Worm (Caenorhabditis elegans) whole organism, late embryonic: ENCODE results near the gene odc-1.

Experiments used
- Y22D7AL.16 ChIP-seq: sonication (generic microtip); optimal IDR thresholded peaks from 2 replicates; lab custom pipeline; 2016; ENCODE audit warnings: missing genetic modification characterization, missing compliant biosample characterization
- ahr-1 ChIP-seq: sonication (generic microtip); optimal IDR thresholded peaks from 2 replicates; lab custom pipeline; 2016; ENCODE audit warnings: missing genetic modification characterization, missing compliant biosample characterization
- ceh-9 ChIP-seq: sonication (generic microtip); optimal IDR thresholded peaks from 2 replicates; lab custom pipeline; 2016; ENCODE audit warnings: mild to moderate bottlenecking, missing genetic modification characterization, inconsistent platforms, missing compliant biosample characterization
- mec-3 ChIP-seq: sonication (generic microtip); optimal IDR thresholded peaks from 2 replicates; lab custom pipeline; 2016; ENCODE audit warnings: borderline replicate concordance, missing genetic modification characterization, missing compliant biosample characterization
- pag-3 ChIP-seq: sonication (generic microtip); optimal IDR thresholded peaks from 2 replicates; lab custom pipeline; 2016; ENCODE audit warnings: missing compliant biosample characterization, missing genetic modification characterization, borderline replicate concordance
- pax-1 ChIP-seq: fragments of 150-350 bp; optimal IDR thresholded peaks from 2 replicates; lab custom pipeline; 2014; ENCODE audit warnings: missing biosample characterization, missing genetic modification characterization
- pqm-1 ChIP-seq: sonication (generic microtip); optimal IDR thresholded peaks from 2 replicates; lab custom pipeline; 2016; ENCODE audit warnings: missing genetic modification characterization, missing compliant biosample characterization
- rnt-1 ChIP-seq: sonication (generic microtip); optimal IDR thresholded peaks from 2 replicates; lab custom pipeline; 2016; ENCODE audit warnings: missing genetic modification characterization, missing compliant biosample characterization
- syd-9 ChIP-seq: sonication (generic microtip); optimal IDR thresholded peaks from 2 replicates; lab custom pipeline; 2016; ENCODE audit warnings: mild to moderate bottlenecking, missing genetic modification characterization, moderate library complexity, missing compliant biosample characterization
- tbx-7 ChIP-seq: sonication (generic microtip); optimal IDR thresholded peaks from 2 replicates; lab custom pipeline; 2016; ENCODE audit warnings: missing genotype, missing genetic modification characterization, missing compliant biosample characterization

- no peak for TF ChIP-seq mec-3 (tag; lab: Kevin White, UChicago)
- no peak for TF ChIP-seq ahr-1
- TF ChIP-seq syd-9 (tag; lab: Kevin White, UChicago), result no peak
- TF ChIP-seq pax-1 (tag; lab: Kevin White, UChicago), result no peak
- TF ChIP-seq ceh-9 (tag; lab: Kevin White, UChicago), result no peak
- no peak for TF ChIP-seq rnt-1 (tag; lab: Kevin White, UChicago)
- no peak for TF ChIP-seq tbx-7 (tag; lab: Kevin White, UChicago)
- no peak for TF ChIP-seq pqm-1
- TF ChIP-seq Y22D7AL.16, result no peak
- no peak for TF ChIP-seq pag-3 (tag; lab: Kevin White, UChicago)
Measured at ce11 chrV:6882452-6882939, 17.5 kb downstream of the odc-1 start.
